Worm (Caenorhabditis elegans) whole organism, young adult: ENCODE results near the gene T23F6.3.

Experiments used
- akir-1 ChIP-seq: fragments of 200-800 bp; sonication (Bioruptor generic); optimal IDR thresholded peaks from 2 replicates; lab custom pipeline; 2018; ENCODE audit warnings: mild to moderate bottlenecking, missing genetic modification characterization, moderate library complexity, missing compliant biosample characterization
- ama-1 ChIP-seq, 3 experiments: fragments of 150-350 bp in 1 of 3; sonication (generic microtip) in 2 of 3; optimal IDR thresholded peaks; 2 replicates each; lab custom pipeline; 2014 to 2018; ENCODE audit warnings: missing biosample characterization in 2 of 3, missing genetic modification characterization in 2 of 3, missing genetic modification reagents in 2 of 3
- ceh-100 ChIP-seq: fragments of 200-800 bp; sonication (Bioruptor generic); IDR thresholded peaks from 2 replicates; pipeline ENCODE4 v1.3.6; 2022; ENCODE audit warnings: missing genetic modification reagents, missing genetic modification characterization, missing compliant biosample characterization
- dpff-1 ChIP-seq: sonication (generic microtip); optimal IDR thresholded peaks from 2 replicates; lab custom pipeline; 2017; ENCODE audit warnings: mild to moderate bottlenecking, missing genetic modification characterization, missing compliant biosample characterization
- efl-1 ChIP-seq: fragments of 150-350 bp; optimal IDR thresholded peaks from 2 replicates; lab custom pipeline; 2014; ENCODE audit warnings: missing biosample characterization, missing genetic modification reagents, missing genetic modification characterization
- mes-4 ChIP-seq: sonication (generic microtip); optimal IDR thresholded peaks from 2 replicates; lab custom pipeline; 2016; ENCODE audit warnings: missing genotype, missing genetic modification characterization, missing compliant biosample characterization

DNA sequence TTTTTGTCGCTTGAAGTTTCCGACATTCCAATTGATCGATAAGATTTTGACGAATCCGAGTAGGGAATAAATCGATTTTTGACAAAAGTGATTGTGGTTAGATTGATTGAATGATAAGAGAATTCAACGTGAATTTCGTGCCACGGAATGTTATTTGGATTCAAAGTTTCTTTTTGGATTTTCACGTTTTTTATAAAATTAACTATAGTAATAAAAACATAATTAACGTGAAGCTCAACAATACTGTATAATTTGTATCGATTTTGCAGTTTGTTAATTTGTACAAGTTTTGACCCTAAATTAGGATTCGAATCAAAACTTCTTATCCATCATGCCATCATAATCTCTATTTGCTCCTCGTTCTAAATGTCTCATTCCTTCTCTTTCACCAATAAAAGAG is 20.2 kb upstream of the T23F6.3 start, which contains the start of gene C36H8.1:
- TF ChIP-seq ama-1 (optimal IDR thresholded peaks at IDR 0.05; lab: Kevin White, UChicago) (no peak), ama-1 (GFP tag; optimal IDR thresholded peaks at IDR 0.05; lab: Kevin White, UChicago) (no peak), efl-1 (GFP tag; lab: Kevin White, UChicago) (no peak), mes-4 (tag; lab: Kevin White, UChicago) (no peak), dpff-1 (no peak), akir-1 (GFP tag; lab: Kevin White, UChicago) (no peak), ceh-100 (GFP tag; lab: Robert Waterston, UW) (no peak)
